Worm (Caenorhabditis elegans): ENCODE data around the gene K08D10.13.

The K08D10.13 gene

DNA sequence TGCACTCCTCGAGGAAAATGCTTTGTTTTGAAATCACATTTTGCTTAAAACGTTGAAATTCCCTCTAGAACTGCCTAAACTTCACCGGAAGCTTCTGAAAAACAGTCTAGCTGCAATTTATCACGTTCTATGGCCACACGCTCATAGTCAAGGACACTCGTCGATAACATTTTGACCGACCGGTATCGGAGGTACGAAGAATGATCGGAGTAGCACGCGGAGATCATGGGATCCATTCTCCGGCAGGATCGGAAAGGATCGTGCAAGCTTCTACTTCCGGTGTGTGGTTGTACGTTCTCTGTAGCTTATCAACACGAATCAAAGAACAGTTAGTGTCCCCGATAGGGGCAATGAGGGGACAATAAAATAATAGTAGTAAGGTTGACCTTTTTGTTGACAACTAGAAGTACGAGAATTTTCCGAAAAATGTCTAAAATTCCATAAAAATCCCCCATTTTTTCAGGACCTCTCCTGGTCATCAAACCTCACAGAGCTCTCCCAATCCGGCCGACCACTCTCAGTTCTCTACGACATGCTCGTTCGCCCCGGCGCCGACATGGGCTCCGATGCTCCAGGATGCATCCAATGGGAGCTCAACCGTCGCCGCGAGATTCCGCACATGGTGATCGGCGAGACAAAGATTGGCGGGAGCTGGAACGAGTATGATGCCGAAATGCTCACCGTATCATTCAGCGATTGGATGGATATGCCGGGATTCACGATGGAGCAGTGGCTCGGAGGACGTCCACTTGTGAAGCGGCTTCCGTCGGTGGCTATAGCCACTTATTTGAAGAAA is 44.9 kb upstream of the K08D10.13 start (continued):
- TF ChIP-seq unc-39 (tag; optimal IDR thresholded peaks at IDR 0.05) = no peak
- peak; percentile 47 for TF ChIP-seq nhr-48 (tag; optimal IDR thresholded peaks at IDR 0.05)
- no peak for TF ChIP-seq vab-7 (GFP tag; IDR thresholded peaks at IDR 0.05)
- TF ChIP-seq T26A8.4 (GFP tag; IDR thresholded peaks at IDR 0.05) = no peak
- no peak for TF ChIP-seq ama-1 (optimal IDR thresholded peaks at IDR 0.05)
- TF ChIP-seq mxl-3 (GFP tag; optimal IDR thresholded peaks at IDR 0.05) = peak; percentile 22

DNA sequence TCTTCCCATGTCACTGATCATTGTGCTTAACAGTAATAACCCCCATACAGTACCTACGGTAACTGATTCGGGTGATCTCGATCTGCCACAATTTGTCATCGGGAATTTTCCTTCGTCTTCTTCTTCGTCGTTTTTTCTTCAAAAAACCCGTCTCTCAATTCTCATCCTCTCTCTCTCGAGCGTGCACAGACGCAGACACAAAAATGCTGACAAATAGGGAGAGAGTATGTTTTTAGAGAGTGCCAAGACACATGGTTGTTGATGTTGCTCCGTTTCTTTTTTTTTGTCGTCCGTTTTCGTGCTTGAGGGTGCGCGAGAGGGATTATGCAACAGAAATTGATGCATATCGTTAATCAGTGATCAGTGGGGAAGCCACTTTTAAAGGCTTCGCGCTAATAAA is 44.0 kb upstream of the K08D10.13 start:
- no peak for TF ChIP-seq dmd-8 (GFP tag; IDR thresholded peaks at IDR 0.05)
- peak; percentile 35 for TF ChIP-seq mes-2 (tag; optimal IDR thresholded peaks at IDR 0.05; ENCODE audit: poor library complexity, severe bottlenecking)
- TF ChIP-seq pqm-1 (tag; optimal IDR thresholded peaks at IDR 0.05) = no peak
- TF ChIP-seq ZK546.5 (tag; optimal IDR thresholded peaks at IDR 0.05) = no peak
- TF ChIP-seq cey-2 (tag; optimal IDR thresholded peaks at IDR 0.05; ENCODE audit: borderline replicate concordance, insufficient read depth) = no peak
- TF ChIP-seq mdl-1 (tag; optimal IDR thresholded peaks at IDR 0.05) = peak; percentile 19 to 90
- no peak for TF ChIP-seq daf-16 (GFP tag; optimal IDR thresholded peaks at IDR 0.05)
- TF ChIP-seq daf-16 (tag; optimal IDR thresholded peaks at IDR 0.05) = peak; percentile 88
- TF ChIP-seq F26F4.8 (GFP tag; conservative IDR thresholded peaks at IDR 0.05) = no peak
- peak; percentile 18 for TF ChIP-seq duxl-1 (tag; optimal IDR thresholded peaks at IDR 0.05; ENCODE audit: poor library complexity)
- TF ChIP-seq ceh-62 (tag; optimal IDR thresholded peaks at IDR 0.05) = no peak
- no peak for TF ChIP-seq T26A8.4 (GFP tag; IDR thresholded peaks at IDR 0.05)
- TF ChIP-seq nhr-111 (GFP tag; optimal IDR thresholded peaks at IDR 0.05) = no peak
- TF ChIP-seq egl-27 (tag; optimal IDR thresholded peaks at IDR 0.05) = no peak
- TF ChIP-seq fkh-10 (GFP tag; optimal IDR thresholded peaks at IDR 0.05) = peak; percentile 28
- TF ChIP-seq Y75B8A.6 (GFP tag; IDR thresholded peaks at IDR 0.05) = no peak
- TF ChIP-seq lin-13 (GFP tag; optimal IDR thresholded peaks at IDR 0.05) = peak; percentile 9
- peak; percentile 36 for TF ChIP-seq dpl-1 (GFP tag; optimal IDR thresholded peaks at IDR 0.05)
- no peak for TF ChIP-seq tra-1 (GFP tag; IDR thresholded peaks at IDR 0.05)
- TF ChIP-seq rbr-2 (tag; optimal IDR thresholded peaks at IDR 0.05) = peak; percentile 46
- no peak for TF ChIP-seq ceh-44 (GFP tag; IDR thresholded peaks at IDR 0.05)
- TF ChIP-seq pha-4 (GFP tag; IDR thresholded peaks at IDR 0.05) = no peak
- peak; percentile 88 for TF ChIP-seq pha-4 (tag; optimal IDR thresholded peaks at IDR 0.05)
- peak; percentile 80 for TF ChIP-seq hlh-11 (tag; optimal IDR thresholded peaks at IDR 0.05)
- no peak for TF ChIP-seq ztf-11 (tag; optimal IDR thresholded peaks at IDR 0.05)
- no peak for TF ChIP-seq ceh-82 (tag; optimal IDR thresholded peaks at IDR 0.05)
- TF ChIP-seq ama-1 (optimal IDR thresholded peaks at IDR 0.05) = no peak
- 0 out of 2 replicates have a peak, but pooled peaks have one; percentile 33 for TF ChIP-seq lin-38 (GFP tag; IDR thresholded peaks at IDR 0.05)
- TF ChIP-seq aha-1 (tag) = peak; percentile 37
- TF ChIP-seq lin-15B (tag; optimal IDR thresholded peaks at IDR 0.05) = no peak
- no peak for TF ChIP-seq D1046.2 (GFP tag; IDR thresholded peaks at IDR 0.05)
- peak; percentile 37 for TF ChIP-seq nhr-48 (tag; optimal IDR thresholded peaks at IDR 0.05)
- TF ChIP-seq dmd-6 (GFP tag; IDR thresholded peaks at IDR 0.05) = peak; percentile 53
- TF ChIP-seq Y105C5A.15 (GFP tag; IDR thresholded peaks at IDR 0.05) = no peak
- no peak for TF ChIP-seq egl-43 (GFP tag; IDR thresholded peaks at IDR 0.05)
- no peak for TF ChIP-seq ZK337.2 (GFP tag; IDR thresholded peaks at IDR 0.05)
- peak; percentile 50; the same call in 1 of the 2 replicates for TF ChIP-seq hmg-1.1 (GFP tag; IDR thresholded peaks at IDR 0.05)
- TF ChIP-seq nhr-10 (tag; optimal IDR thresholded peaks at IDR 0.05) = peak; percentile 60
- peak; percentile 91 for TF ChIP-seq hlh-30 (tag; optimal IDR thresholded peaks at IDR 0.05; ENCODE audit: insufficient read depth)
- TF ChIP-seq mxl-3 (GFP tag; optimal IDR thresholded peaks at IDR 0.05) = peak; percentile 85
- TF ChIP-seq lsy-2 (tag; optimal IDR thresholded peaks at IDR 0.05) = peak; percentile 47 to 78
- TF ChIP-seq php-3 (GFP tag; IDR thresholded peaks at IDR 0.05) = no peak
- peak; percentile 39 for TF ChIP-seq nhr-6 (tag; optimal IDR thresholded peaks at IDR 0.05)
- TF ChIP-seq tag-97 (GFP tag; IDR thresholded peaks at IDR 0.05) = 0 out of 2 replicates have a peak, but pooled peaks have one; percentile 44
- no peak for TF ChIP-seq snpc-4 (tag; optimal IDR thresholded peaks at IDR 0.05)
- no peak for TF ChIP-seq nhr-25 (tag; optimal IDR thresholded peaks at IDR 0.05; ENCODE audit: borderline replicate concordance, insufficient read depth)

Measured in whole organism, L4 larva.